Worm (Caenorhabditis elegans) whole organism, L2 larva: ENCODE data around the gene F07C3.2.
A peak's percentile ranks its signal among the peaks of the same experiment; 100 is the strongest.

Experiments
- C34F6.9 ChIP-seq: fragments of 150-350 bp; optimal IDR thresholded peaks from 2 replicates; lab custom pipeline; 2014; ENCODE audit warnings: missing biosample characterization, missing genetic modification characterization
- F13H6.1 ChIP-seq: sonication (generic microtip); optimal IDR thresholded peaks from 2 replicates; lab custom pipeline; 2016; ENCODE audit warnings: missing genetic modification characterization, missing compliant biosample characterization
- ZK546.5 ChIP-seq: sonication (generic microtip); optimal IDR thresholded peaks from 2 replicates; lab custom pipeline; 2017; ENCODE audit warnings: missing biosample characterization, missing genetic modification characterization
- aly-2 ChIP-seq: fragments of 150-350 bp; optimal IDR thresholded peaks from 2 replicates; lab custom pipeline; 2014; ENCODE audit warnings: missing biosample characterization, missing genetic modification characterization
- ama-1 ChIP-seq: fragments of 150-350 bp; optimal IDR thresholded peaks from 2 replicates; lab custom pipeline; 2018; ENCODE audit warnings: inconsistent platforms
- ceh-16 ChIP-seq: fragments of 150-350 bp; optimal IDR thresholded peaks from 2 replicates; lab custom pipeline; 2014; ENCODE audit warnings: missing biosample characterization, missing genetic modification characterization
- ceh-82 ChIP-seq: fragments of 150-350 bp; optimal IDR thresholded peaks from 2 replicates; lab custom pipeline; 2014; ENCODE audit warnings: missing biosample characterization, missing genetic modification characterization
- crh-2 ChIP-seq: sonication (generic microtip); optimal IDR thresholded peaks from 2 replicates; lab custom pipeline; 2017; ENCODE audit warnings: missing biosample characterization, missing genetic modification characterization
- dmd-4 ChIP-seq: sonication (generic microtip); optimal IDR thresholded peaks from 2 replicates; lab custom pipeline; 2017; ENCODE audit warnings: missing biosample characterization, missing genetic modification characterization
- egl-27 ChIP-seq: sonication (generic microtip); optimal IDR thresholded peaks from 3 replicates; lab custom pipeline; 2017; ENCODE audit warnings: missing biosample characterization, missing genetic modification reagents, missing genetic modification characterization
- fos-1 ChIP-seq: fragments of 150-350 bp; optimal IDR thresholded peaks from 2 replicates; lab custom pipeline; 2014; ENCODE audit warnings: missing biosample characterization, missing genetic modification characterization
- gmeb-1 ChIP-seq: fragments of 150-350 bp; optimal IDR thresholded peaks from 2 replicates; lab custom pipeline; 2014; ENCODE audit warnings: missing biosample characterization, missing genetic modification characterization
- lin-11 ChIP-seq: fragments of 150-350 bp; sonication (generic microtip); optimal IDR thresholded peaks from 2 replicates; lab custom pipeline; 2014; ENCODE audit warnings: missing biosample characterization, missing genetic modification characterization, inconsistent platforms, mixed read lengths
- lin-13 ChIP-seq: fragments of 150-350 bp; optimal IDR thresholded peaks from 2 replicates; lab custom pipeline; 2014; ENCODE audit warnings: missing biosample characterization, missing genetic modification reagents, missing genetic modification characterization
- lin-39 ChIP-seq: fragments of 150-350 bp; optimal IDR thresholded peaks from 2 replicates; lab custom pipeline; 2014; ENCODE audit warnings: missing biosample characterization, missing genetic modification reagents, missing genetic modification characterization
- lsy-2 ChIP-seq, 2 experiments: fragments of 150-350 bp in 1 of 2; sonication (generic microtip) in 1 of 2; optimal IDR thresholded peaks; 2 replicates each; lab custom pipeline; 2014 to 2017; ENCODE audit warnings: missing biosample characterization in 2 of 2, missing genetic modification characterization in 2 of 2
- mab-5 ChIP-seq: fragments of 150-350 bp; optimal IDR thresholded peaks from 2 replicates; lab custom pipeline; 2014; ENCODE audit warnings: missing biosample characterization, missing genetic modification characterization
- mdl-1 ChIP-seq, 2 experiments: fragments of 150-350 bp in 1 of 2; sonication (generic microtip) in 1 of 2; optimal IDR thresholded peaks; 2 replicates each; lab custom pipeline; 2017; ENCODE audit warnings: missing biosample characterization in 2 of 2, missing genetic modification characterization in 2 of 2
- nhr-10 ChIP-seq: sonication (generic microtip); optimal IDR thresholded peaks from 2 replicates; lab custom pipeline; 2017; ENCODE audit warnings: missing biosample characterization, missing genetic modification characterization
- nhr-12 ChIP-seq: fragments of 150-350 bp; optimal IDR thresholded peaks from 2 replicates; lab custom pipeline; 2014; ENCODE audit warnings: missing biosample characterization, missing genetic modification characterization
- nhr-129 ChIP-seq: fragments of 150-350 bp; optimal IDR thresholded peaks from 2 replicates; lab custom pipeline; 2014; ENCODE audit warnings: missing biosample characterization, missing genetic modification characterization
- nhr-21 ChIP-seq: fragments of 150-350 bp; optimal IDR thresholded peaks from 2 replicates; lab custom pipeline; 2014; ENCODE audit warnings: missing biosample characterization, missing genetic modification characterization
- nhr-25 ChIP-seq: fragments of 150-350 bp; sonication (generic microtip); optimal IDR thresholded peaks from 3 replicates; lab custom pipeline; 2014; ENCODE audit warnings: missing biosample characterization, missing genetic modification characterization
- nhr-6 ChIP-seq: fragments of 150-350 bp; optimal IDR thresholded peaks from 2 replicates; lab custom pipeline; 2014; ENCODE audit warnings: missing biosample characterization, missing genetic modification characterization
- nhr-77 ChIP-seq: fragments of 150-350 bp; optimal IDR thresholded peaks from 2 replicates; lab custom pipeline; 2014; ENCODE audit warnings: missing biosample characterization, missing genetic modification characterization
- sem-4 ChIP-seq: fragments of 150-350 bp; optimal IDR thresholded peaks from 2 replicates; lab custom pipeline; 2014; ENCODE audit warnings: missing biosample characterization, missing genetic modification reagents, missing genetic modification characterization
- skn-1 ChIP-seq: sonication (generic microtip); optimal IDR thresholded peaks from 2 replicates; lab custom pipeline; 2017; ENCODE audit warnings: missing biosample characterization, missing genetic modification characterization
- sma-3 ChIP-seq: sonication (generic microtip); optimal IDR thresholded peaks from 2 replicates; lab custom pipeline; 2016; ENCODE audit warnings: missing genetic modification reagents, missing genetic modification characterization, missing compliant biosample characterization
- sma-9 ChIP-seq, 2 experiments: fragments of 150-350 bp in 1 of 2; sonication (generic microtip) in 1 of 2; optimal IDR thresholded peaks; 2 replicates each; lab custom pipeline; 2014 to 2016; ENCODE audit warnings: missing genetic modification characterization in 2 of 2, mild to moderate bottlenecking in 1 of 2, missing biosample characterization in 1 of 2, missing compliant biosample characterization in 1 of 2, missing genetic modification reagents in 1 of 2, moderate library complexity in 1 of 2
- unc-39 ChIP-seq: fragments of 150-350 bp; optimal IDR thresholded peaks from 2 replicates; lab custom pipeline; 2014; ENCODE audit warnings: missing biosample characterization, missing genetic modification characterization
- unc-55 ChIP-seq: fragments of 150-350 bp; sonication (generic microtip); optimal IDR thresholded peaks from 3 replicates; lab custom pipeline; 2014; ENCODE audit warnings: missing biosample characterization, missing genetic modification reagents, missing genetic modification characterization
- zag-1 ChIP-seq: fragments of 150-350 bp; optimal IDR thresholded peaks from 2 replicates; lab custom pipeline; 2014; ENCODE audit warnings: missing biosample characterization, missing genetic modification characterization
- ztf-11 ChIP-seq: sonication (generic microtip); optimal IDR thresholded peaks from 2 replicates; lab custom pipeline; 2017; ENCODE audit warnings: missing biosample characterization, missing genetic modification characterization
- ztf-4 ChIP-seq: fragments of 150-350 bp; optimal IDR thresholded peaks from 2 replicates; lab custom pipeline; 2014; ENCODE audit warnings: missing biosample characterization, missing genetic modification characterization

The F07C3.2 gene

ce11 chrV:9218655-9219389, 7.1 kb upstream of the F07C3.2 start (continued):
- peak; percentile 30 for TF ChIP-seq fos-1 (tag; lab: Kevin White, UChicago)
- no peak for TF ChIP-seq ZK546.5 (tag; lab: Kevin White, UChicago)
- TF ChIP-seq mdl-1 (tag; optimal IDR thresholded peaks at IDR 0.05; lab: Kevin White, UChicago) = no peak
- no peak for TF ChIP-seq sma-3 (GFP tag; lab: Kevin White, UChicago)
- no peak for TF ChIP-seq nhr-12
- TF ChIP-seq ceh-16 (tag; lab: Kevin White, UChicago) = no peak
- no peak for TF ChIP-seq lin-11
- TF ChIP-seq, all 48 proteins: peak for 12

ce11 chrV:9219390-9219733, 6.5 kb upstream of the F07C3.2 start:
- no peak for TF ChIP-seq unc-39 (tag; lab: Kevin White, UChicago)
- TF ChIP-seq, all 48 proteins: peak for 0

DNA sequence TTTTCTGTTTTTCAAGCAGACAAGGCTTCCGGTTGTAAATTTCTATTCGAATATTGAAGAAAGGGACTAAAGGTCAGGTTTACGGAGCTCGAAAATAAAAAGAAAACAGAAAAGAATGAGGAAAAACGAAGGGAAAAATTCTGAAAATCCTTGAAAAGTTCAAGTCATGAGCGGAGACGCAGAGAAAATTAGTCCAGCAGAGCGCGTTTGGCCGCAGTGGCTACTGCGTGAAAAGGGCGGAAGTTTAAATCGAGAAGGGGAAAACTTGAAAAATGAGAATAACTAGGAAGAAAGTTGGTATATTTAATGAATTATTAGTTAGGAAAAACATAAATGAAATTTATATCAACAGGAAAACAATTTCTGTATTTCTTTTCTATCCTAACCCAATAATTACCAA, 5.5 kb upstream of the F07C3.2 start:
- TF ChIP-seq lin-39 (no peak), C34F6.9 (tag; lab: Kevin White, UChicago) (peak; percentile 59), nhr-12 (no peak), gmeb-1 (tag; lab: Kevin White, UChicago) (peak; percentile 85), ZK546.5 (tag; lab: Kevin White, UChicago) (no peak), sem-4 (tag; lab: Kevin White, UChicago) (no peak), ztf-11 (tag; lab: Kevin White, UChicago) (no peak), nhr-6 (tag; lab: Kevin White, UChicago) (no peak), sma-9 (GFP tag; optimal IDR thresholded peaks at IDR 0.05; lab: Kevin White, UChicago) (peak; percentile 58), sma-9 (tag; optimal IDR thresholded peaks at IDR 0.05; lab: Kevin White, UChicago) (no peak), lin-13 (peak; percentile 50), nhr-77 (tag; lab: Kevin White, UChicago) (no peak), skn-1 (tag; lab: Kevin White, UChicago) (no peak), ama-1 (lab: Kevin White, UChicago) (no peak), ceh-82 (tag; lab: Kevin White, UChicago) (no peak), mab-5 (tag; lab: Kevin White, UChicago) (no peak), lin-11 (peak; percentile 22), lsy-2 (tag; optimal IDR thresholded peaks at IDR 0.05; lab: Kevin White, UChicago) (peak in 1 of 2 experiments; percentile 63), F13H6.1 (tag; lab: Kevin White, UChicago) (peak; percentile 23), fos-1 (tag; lab: Kevin White, UChicago) (peak; percentile 34), unc-55 (GFP tag; lab: Kevin White, UChicago) (peak; percentile 79), dmd-4 (tag; lab: Kevin White, UChicago) (no peak), nhr-129 (peak; percentile 49), aly-2 (tag; lab: Kevin White, UChicago) (no peak), crh-2 (tag; lab: Kevin White, UChicago) (peak; percentile 57)

DNA sequence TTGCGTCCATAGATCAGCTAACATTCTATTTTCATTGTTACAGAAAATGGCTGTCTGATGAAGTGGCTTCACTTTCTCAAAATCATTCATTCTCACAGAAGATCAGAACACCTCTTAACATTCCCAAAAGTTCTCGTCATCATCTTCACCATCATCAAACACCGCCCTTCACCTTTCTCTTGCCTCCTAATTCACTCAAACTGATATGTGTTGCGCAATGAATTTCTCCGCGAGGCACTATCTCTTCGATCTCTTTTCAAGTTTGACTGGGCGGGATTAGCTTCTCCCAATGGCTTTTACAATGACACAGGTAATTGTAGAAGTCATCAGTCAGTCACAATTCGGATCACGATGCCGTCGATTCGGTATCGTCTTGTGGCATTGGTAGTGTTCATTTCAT, 4.3 kb upstream of the F07C3.2 start, which contains the start of gene grd-6:
grd-6 (plus strand) TSS at position 301 of the 400 bp plus-strand sequence.
- TF ChIP-seq nhr-10 (tag; lab: Kevin White, UChicago) (no peak), ztf-4 (tag; lab: Kevin White, UChicago) (no peak), unc-39 (tag; lab: Kevin White, UChicago) (no peak), C34F6.9 (tag; lab: Kevin White, UChicago) (no peak), nhr-129 (no peak), gmeb-1 (tag; lab: Kevin White, UChicago) (no peak), egl-27 (no peak), lin-39 (no peak), nhr-21 (tag; lab: Kevin White, UChicago) (no peak), ceh-16 (tag; lab: Kevin White, UChicago) (no peak), ztf-11 (tag; lab: Kevin White, UChicago) (no peak), lsy-2 (tag; optimal IDR thresholded peaks at IDR 0.05; lab: Kevin White, UChicago) (no peak), zag-1 (tag; lab: Kevin White, UChicago) (no peak), nhr-25 (tag; lab: Kevin White, UChicago) (no peak), ZK546.5 (tag; lab: Kevin White, UChicago) (no peak)
